Worm (Caenorhabditis elegans) whole organism, L4 larva: ENCODE data around the gene F28B4.4.
A peak's percentile ranks its signal among the peaks of the same experiment; 100 is the strongest.

Experiments
- D1046.2 ChIP-seq: fragments of 200-800 bp; sonication (Bioruptor generic); IDR thresholded peaks from 2 replicates; pipeline ENCODE4 v1.3.6; 2022; ENCODE audit warnings: missing genetic modification characterization, missing compliant biosample characterization
- F26F4.8 ChIP-seq: fragments of 200-800 bp; sonication (Bioruptor generic); conservative IDR thresholded peaks from 2 replicates; pipeline ENCODE4 v1.3.6; 2022; ENCODE audit warnings: missing genetic modification characterization, missing compliant biosample characterization
- F44E2.7 ChIP-seq: fragments of 200-800 bp; sonication (Bioruptor generic); IDR thresholded peaks from 2 replicates; pipeline ENCODE4 v2.1.2; 2022; ENCODE audit warnings: missing genetic modification characterization, missing compliant biosample characterization
- F49E8.2 ChIP-seq: sonication (generic microtip); optimal IDR thresholded peaks from 2 replicates; lab custom pipeline; 2016; ENCODE audit warnings: missing compliant biosample characterization, mild to moderate bottlenecking, missing genetic modification characterization, borderline replicate concordance
- Y105C5A.15 ChIP-seq: fragments of 200-800 bp; sonication (Bioruptor generic); IDR thresholded peaks from 2 replicates; pipeline ENCODE4 v1.3.6; 2022; ENCODE audit warnings: missing genetic modification characterization, missing compliant biosample characterization
- Y5F2A.4 ChIP-seq: fragments of 200-800 bp; sonication (Bioruptor generic); optimal IDR thresholded peaks from 2 replicates; lab custom pipeline; 2018; ENCODE audit warnings: mild to moderate bottlenecking, missing genetic modification characterization, missing compliant biosample characterization
- aha-1 ChIP-seq: fragments of 150-350 bp; peaks from one replicate; lab custom pipeline; 2014; ENCODE audit warnings: missing biosample characterization, missing genetic modification characterization
- attf-4 ChIP-seq: sonication (generic microtip); optimal IDR thresholded peaks from 3 replicates; lab custom pipeline; 2017; ENCODE audit warnings: missing biosample characterization, missing genetic modification characterization
- ceh-82 ChIP-seq: sonication (generic microtip); optimal IDR thresholded peaks from 2 replicates; lab custom pipeline; 2017; ENCODE audit warnings: missing biosample characterization, missing genetic modification characterization
- cey-2 ChIP-seq: sonication (generic microtip); optimal IDR thresholded peaks from 3 replicates; lab custom pipeline; 2017; ENCODE audit warnings: missing genetic modification characterization, mild to moderate bottlenecking, missing compliant biosample characterization, antibody characterized with exemption, borderline replicate concordance; ENCODE audit not compliant: insufficient read depth
- daf-16 ChIP-seq, 3 experiments: sonication (generic microtip); optimal IDR thresholded peaks; 2 replicates each; lab custom pipeline; 2016 to 2017; ENCODE audit warnings: missing genetic modification characterization in 3 of 3, missing genetic modification reagents in 3 of 3, mild to moderate bottlenecking in 2 of 3, missing compliant biosample characterization in 2 of 3, missing biosample characterization in 1 of 3, moderate library complexity in 1 of 3
- daf-19 ChIP-seq: fragments of 200-800 bp; sonication (Bioruptor generic); conservative IDR thresholded peaks from 2 replicates; pipeline ENCODE4 v1.3.6; 2022; ENCODE audit warnings: missing genetic modification characterization, missing compliant biosample characterization
- daf-8 ChIP-seq: fragments of 200-800 bp; sonication (Bioruptor generic); IDR thresholded peaks from 2 replicates; pipeline ENCODE4 v1.3.6; 2022; ENCODE audit warnings: missing genetic modification characterization, missing compliant biosample characterization
- dmd-6 ChIP-seq: fragments of 200-800 bp; sonication (Bioruptor generic); IDR thresholded peaks from 2 replicates; pipeline ENCODE4 v1.3.6; 2022; ENCODE audit warnings: missing genetic modification reagents, missing genetic modification characterization, missing compliant biosample characterization
- dpl-1 ChIP-seq: fragments of 150-350 bp; optimal IDR thresholded peaks from 2 replicates; lab custom pipeline; 2014; ENCODE audit warnings: missing biosample characterization, missing genetic modification reagents, missing genetic modification characterization
- dve-1 ChIP-seq: sonication (generic microtip); optimal IDR thresholded peaks from 2 replicates; lab custom pipeline; 2017; ENCODE audit warnings: antibody characterized with exemption, mild to moderate bottlenecking, missing genetic modification characterization, missing compliant biosample characterization; ENCODE audit not compliant: insufficient read depth
- fkh-10 ChIP-seq: fragments of 150-350 bp; optimal IDR thresholded peaks from 2 replicates; lab custom pipeline; 2014; ENCODE audit warnings: missing biosample characterization, missing genetic modification reagents, missing genetic modification characterization
- jun-1 ChIP-seq: fragments of 150-350 bp; optimal IDR thresholded peaks from 2 replicates; lab custom pipeline; 2014; ENCODE audit warnings: missing biosample characterization, missing genetic modification reagents, missing genetic modification characterization
- lsy-2 ChIP-seq, 2 experiments: fragments of 150-350 bp in 1 of 2; sonication (generic microtip) in 1 of 2; optimal IDR thresholded peaks; 2 replicates each; lab custom pipeline; 2014 to 2017; ENCODE audit warnings: missing biosample characterization in 2 of 2, missing genetic modification characterization in 2 of 2
- nhr-10 ChIP-seq: fragments of 150-350 bp; optimal IDR thresholded peaks from 2 replicates; lab custom pipeline; 2014; ENCODE audit warnings: missing biosample characterization, missing genetic modification characterization
- nhr-237 ChIP-seq: sonication (generic microtip); optimal IDR thresholded peaks from 2 replicates; lab custom pipeline; 2017; ENCODE audit warnings: missing biosample characterization, missing genetic modification characterization
- nhr-25 ChIP-seq: sonication (generic microtip); optimal IDR thresholded peaks from 2 replicates; lab custom pipeline; 2017; ENCODE audit warnings: missing genetic modification characterization, mild to moderate bottlenecking, missing compliant biosample characterization, antibody characterized with exemption, moderate library complexity, borderline replicate concordance; ENCODE audit not compliant: insufficient read depth
- nhr-28 ChIP-seq: fragments of 150-350 bp; optimal IDR thresholded peaks from 2 replicates; lab custom pipeline; 2014; ENCODE audit warnings: missing biosample characterization, missing genetic modification characterization
- nhr-42 ChIP-seq: fragments of 200-800 bp; sonication (Bioruptor generic); IDR thresholded peaks from 2 replicates; pipeline ENCODE4 v1.3.6; 2022; ENCODE audit warnings: missing genetic modification characterization, missing compliant biosample characterization
- nhr-48 ChIP-seq: sonication (generic microtip); optimal IDR thresholded peaks from 2 replicates; lab custom pipeline; 2016; ENCODE audit warnings: mild to moderate bottlenecking, missing genetic modification characterization, missing compliant biosample characterization
- pqm-1 ChIP-seq: sonication (generic microtip); optimal IDR thresholded peaks from 2 replicates; lab custom pipeline; 2017; ENCODE audit warnings: missing biosample characterization, missing genetic modification characterization
- set-16 ChIP-seq: fragments of 200-800 bp; sonication (Bioruptor generic); IDR thresholded peaks from 2 replicates; pipeline ENCODE4 v1.3.6; 2022; ENCODE audit warnings: missing genetic modification reagents, missing genetic modification characterization, missing compliant biosample characterization
- snpc-4 ChIP-seq: fragments of 150-350 bp; optimal IDR thresholded peaks from 2 replicates; lab custom pipeline; 2014; ENCODE audit warnings: missing biosample characterization, missing genetic modification characterization
- unc-62 ChIP-seq, 3 experiments: fragments of 150-350 bp in 1 of 3; sonication (generic microtip); optimal IDR thresholded peaks in 2 of 3; peaks in 1 of 3; 1 replicate in 1 of 3; 2 replicates in 2 of 3; lab custom pipeline; 2014 to 2017; ENCODE audit warnings: missing biosample characterization in 3 of 3, missing genetic modification characterization in 3 of 3, missing genetic modification reagents in 3 of 3, missing genotype in 1 of 3
- zip-2 ChIP-seq: fragments of 150-350 bp; optimal IDR thresholded peaks from 2 replicates; lab custom pipeline; 2014; ENCODE audit warnings: missing biosample characterization, missing genetic modification characterization
- ztf-11 ChIP-seq: fragments of 150-350 bp; optimal IDR thresholded peaks from 2 replicates; lab custom pipeline; 2014; ENCODE audit warnings: missing biosample characterization, missing genetic modification characterization

The F28B4.4 gene

ce11 chrX:3184649-3185048, 24.8 kb downstream of the F28B4.4 start:
- TF ChIP-seq ztf-11 (tag; lab: Kevin White, UChicago) (no peak), unc-62 (GFP tag; optimal IDR thresholded peaks at IDR 0.05 in 1 of 2; lab: Kevin White, UChicago) (peak in 1 of 2 experiments; percentile 81), unc-62 (tag; optimal IDR thresholded peaks at IDR 0.05; lab: Kevin White, UChicago) (no peak)

- TF ChIP-seq D1046.2 (GFP tag; lab: Robert Waterston, UW) = no peak
- TF ChIP-seq nhr-48 (tag; lab: Kevin White, UChicago) = no peak
- no peak for TF ChIP-seq dve-1
- TF ChIP-seq lsy-2 (tag; optimal IDR thresholded peaks at IDR 0.05; lab: Kevin White, UChicago) = no peak
- no peak for TF ChIP-seq F26F4.8 (GFP tag; lab: Robert Waterston, UW)
- no peak for TF ChIP-seq nhr-25 (tag; lab: Kevin White, UChicago)
- no peak for TF ChIP-seq jun-1 (tag; lab: Kevin White, UChicago)
- no peak for TF ChIP-seq Y5F2A.4 (GFP tag; lab: Kevin White, UChicago)
- no peak for TF ChIP-seq nhr-10 (tag; lab: Kevin White, UChicago)
- no peak for TF ChIP-seq daf-19
- TF ChIP-seq snpc-4 (tag; lab: Kevin White, UChicago) = no peak
- TF ChIP-seq ceh-82 = no peak
- peak; percentile 23; the same call in 1 of the 2 replicates for TF ChIP-seq dmd-6 (GFP tag; lab: Robert Waterston, UW)
- TF ChIP-seq cey-2 (tag; lab: Kevin White, UChicago) = no peak
- peak; percentile 39 for TF ChIP-seq nhr-28
- no peak for TF ChIP-seq fkh-10
- TF ChIP-seq daf-16 (GFP tag; optimal IDR thresholded peaks at IDR 0.05; lab: Kevin White, UChicago) = no peak
- TF ChIP-seq daf-16 (tag; optimal IDR thresholded peaks at IDR 0.05; lab: Kevin White, UChicago) = peak; percentile 60
- TF ChIP-seq aha-1 (tag; lab: Kevin White, UChicago) = no peak
- no peak for TF ChIP-seq Y105C5A.15
- no peak for TF ChIP-seq daf-8 (GFP tag; lab: Robert Waterston, UW)
- TF ChIP-seq dpl-1 (GFP tag; lab: Kevin White, UChicago) = no peak
- no peak for TF ChIP-seq F44E2.7
- TF ChIP-seq attf-4 (tag; lab: Kevin White, UChicago) = no peak
- peak; percentile 85 for TF ChIP-seq pqm-1 (tag; lab: Kevin White, UChicago)
- TF ChIP-seq, all 104 proteins: peak for 4
These were observed 27.6 kb downstream of the F28B4.4 start for ce11 chrX:3181870-3182269.

ce11 chrX:3181376-3181775, 28.0 kb downstream of the F28B4.4 start:
- TF ChIP-seq set-16 (GFP tag; lab: Robert Waterston, UW) (peak; percentile 33; the same call in 1 of the 2 replicates), daf-8 (GFP tag; lab: Robert Waterston, UW) (no peak)

- TF ChIP-seq pqm-1 (tag; lab: Kevin White, UChicago) = peak; percentile 6
- TF ChIP-seq nhr-42 = no peak
- no peak for TF ChIP-seq nhr-237 (tag; lab: Kevin White, UChicago)
- TF ChIP-seq daf-16 (GFP tag; optimal IDR thresholded peaks at IDR 0.05; lab: Kevin White, UChicago) = no peak
- peak; percentile 63 for TF ChIP-seq daf-16 (tag; optimal IDR thresholded peaks at IDR 0.05; lab: Kevin White, UChicago)
- peak in 1 of 2 experiments; percentile 82 for TF ChIP-seq unc-62 (GFP tag; optimal IDR thresholded peaks at IDR 0.05 in 1 of 2; lab: Kevin White, UChicago)
- TF ChIP-seq unc-62 (tag; optimal IDR thresholded peaks at IDR 0.05; lab: Kevin White, UChicago) = no peak
These were observed 30.9 kb downstream of the F28B4.4 start, which contains the start of gene klp-4 for ce11 chrX:3178501-3178900. klp-4 (minus strand) TSS chrX:3178701.

ce11 chrX:3176728-3177127, 32.7 kb downstream of the F28B4.4 start:
- peak in 1 of 2 experiments; percentile 95 for TF ChIP-seq unc-62 (GFP tag; optimal IDR thresholded peaks at IDR 0.05 in 1 of 2; lab: Kevin White, UChicago)
- TF ChIP-seq unc-62 (tag; optimal IDR thresholded peaks at IDR 0.05; lab: Kevin White, UChicago) = no peak
- TF ChIP-seq zip-2 (tag; lab: Kevin White, UChicago) = no peak
- no peak for TF ChIP-seq F49E8.2 (tag; lab: Kevin White, UChicago)
